Worm (Caenorhabditis elegans) whole organism, late embryonic: ENCODE measurements around the gene F35B12.10.
A peak's percentile ranks its signal among the peaks of the same experiment; 100 is the strongest.

Experiments used
- C08G9.2 ChIP-seq: sonication (generic microtip); optimal IDR thresholded peaks from 2 replicates; lab custom pipeline; 2016; ENCODE audit warnings: mild to moderate bottlenecking, missing genetic modification characterization, moderate library complexity, missing compliant biosample characterization
- F13H6.1 ChIP-seq: sonication (generic microtip); optimal IDR thresholded peaks from 2 replicates; lab custom pipeline; 2016; ENCODE audit warnings: missing genetic modification characterization, missing compliant biosample characterization
- K02D7.2 ChIP-seq: sonication (generic microtip); optimal IDR thresholded peaks from 2 replicates; lab custom pipeline; 2017; ENCODE audit warnings: mild to moderate bottlenecking, missing genetic modification characterization, missing compliant biosample characterization
- K09A11.1 ChIP-seq: sonication (generic microtip); optimal IDR thresholded peaks from 2 replicates; lab custom pipeline; 2017; ENCODE audit warnings: antibody characterized with exemption, mild to moderate bottlenecking, missing genetic modification characterization, missing compliant biosample characterization; ENCODE audit not compliant: insufficient read depth
- Y22D7AL.16 ChIP-seq: sonication (generic microtip); optimal IDR thresholded peaks from 2 replicates; lab custom pipeline; 2016; ENCODE audit warnings: missing genetic modification characterization, missing compliant biosample characterization
- ahr-1 ChIP-seq: sonication (generic microtip); optimal IDR thresholded peaks from 2 replicates; lab custom pipeline; 2016; ENCODE audit warnings: missing genetic modification characterization, missing compliant biosample characterization
- ama-1 ChIP-seq: fragments of 150-350 bp; optimal IDR thresholded peaks from 2 replicates; lab custom pipeline; 2014
- ceh-14 ChIP-seq: sonication (generic microtip); optimal IDR thresholded peaks from 2 replicates; lab custom pipeline; 2016; ENCODE audit warnings: missing genotype, missing genetic modification characterization, missing compliant biosample characterization
- ceh-2 ChIP-seq: sonication (generic microtip); optimal IDR thresholded peaks from 2 replicates; lab custom pipeline; 2016; ENCODE audit warnings: missing genotype, missing genetic modification characterization, missing compliant biosample characterization
- ceh-34 ChIP-seq: sonication (generic microtip); optimal IDR thresholded peaks from 2 replicates; lab custom pipeline; 2016; ENCODE audit warnings: mild to moderate bottlenecking, missing genetic modification characterization, missing compliant biosample characterization
- ceh-45 ChIP-seq: fragments of 200-800 bp; sonication (Bioruptor generic); IDR thresholded peaks from 2 replicates; pipeline ENCODE4 v1.3.6; 2022; ENCODE audit warnings: missing genetic modification reagents, missing genetic modification characterization, missing compliant biosample characterization
- ceh-6 ChIP-seq: fragments of 200-800 bp; sonication (Bioruptor generic); optimal IDR thresholded peaks from 2 replicates; lab custom pipeline; 2018; ENCODE audit warnings: mild to moderate bottlenecking, missing genetic modification characterization, missing compliant biosample characterization
- che-1 ChIP-seq: sonication (generic microtip); optimal IDR thresholded peaks from 2 replicates; lab custom pipeline; 2016; ENCODE audit warnings: mild to moderate bottlenecking, missing genetic modification characterization, missing compliant biosample characterization
- dmd-4 ChIP-seq: sonication (generic microtip); optimal IDR thresholded peaks from 2 replicates; lab custom pipeline; 2016; ENCODE audit warnings: borderline replicate concordance, missing genetic modification characterization, missing compliant biosample characterization
- dve-1 ChIP-seq: sonication (generic microtip); optimal IDR thresholded peaks from 2 replicates; lab custom pipeline; 2017; ENCODE audit warnings: antibody characterized with exemption, mild to moderate bottlenecking, missing genetic modification characterization, missing compliant biosample characterization
- elt-2 ChIP-seq: sonication (generic microtip); optimal IDR thresholded peaks from 2 replicates; lab custom pipeline; 2016; ENCODE audit warnings: missing genetic modification reagents, missing genetic modification characterization, missing compliant biosample characterization
- elt-4 ChIP-seq: sonication (generic microtip); optimal IDR thresholded peaks from 2 replicates; lab custom pipeline; 2016; ENCODE audit warnings: missing genetic modification characterization, missing compliant biosample characterization
- eyg-1 ChIP-seq: sonication (generic microtip); optimal IDR thresholded peaks from 2 replicates; lab custom pipeline; 2016; ENCODE audit warnings: missing genotype, missing genetic modification characterization, missing compliant biosample characterization
- fkh-10 ChIP-seq: fragments of 150-350 bp; optimal IDR thresholded peaks from 2 replicates; lab custom pipeline; 2014; ENCODE audit warnings: missing biosample characterization, missing genetic modification reagents, missing genetic modification characterization
- fkh-6 ChIP-seq: sonication (generic microtip); optimal IDR thresholded peaks from 2 replicates; lab custom pipeline; 2016; ENCODE audit warnings: missing genetic modification characterization, missing compliant biosample characterization
- gmeb-2 ChIP-seq: sonication (generic microtip); optimal IDR thresholded peaks from 2 replicates; lab custom pipeline; 2016; ENCODE audit warnings: missing genetic modification characterization, inconsistent platforms, missing compliant biosample characterization
- hlh-15 ChIP-seq: sonication (generic microtip); optimal IDR thresholded peaks from 2 replicates; lab custom pipeline; 2016; ENCODE audit warnings: missing genetic modification characterization, missing compliant biosample characterization
- hlh-30 ChIP-seq: sonication (generic microtip); optimal IDR thresholded peaks from 2 replicates; lab custom pipeline; 2017; ENCODE audit warnings: antibody characterized with exemption, missing genetic modification characterization, missing compliant biosample characterization; ENCODE audit not compliant: insufficient read depth
- hlh-8 ChIP-seq: sonication (generic microtip); optimal IDR thresholded peaks from 2 replicates; lab custom pipeline; 2016; ENCODE audit warnings: missing genotype, missing genetic modification characterization, missing compliant biosample characterization
- lim-6 ChIP-seq: sonication (generic microtip); optimal IDR thresholded peaks from 2 replicates; lab custom pipeline; 2016; ENCODE audit warnings: missing genetic modification characterization, missing compliant biosample characterization
- madf-2 ChIP-seq: sonication (generic microtip); optimal IDR thresholded peaks from 2 replicates; lab custom pipeline; 2017; ENCODE audit warnings: missing genetic modification characterization, missing compliant biosample characterization
- mec-3 ChIP-seq: sonication (generic microtip); optimal IDR thresholded peaks from 2 replicates; lab custom pipeline; 2016; ENCODE audit warnings: borderline replicate concordance, missing genetic modification characterization, missing compliant biosample characterization
- nfya-1 ChIP-seq: sonication (generic microtip); optimal IDR thresholded peaks from 2 replicates; lab custom pipeline; 2017; ENCODE audit warnings: missing genetic modification characterization, mild to moderate bottlenecking, missing compliant biosample characterization, antibody characterized with exemption, moderate library complexity
- nhr-11 ChIP-seq: fragments of 150-350 bp; optimal IDR thresholded peaks from 2 replicates; lab custom pipeline; 2014; ENCODE audit warnings: missing biosample characterization, missing genetic modification characterization
- nhr-232 ChIP-seq: sonication (generic microtip); optimal IDR thresholded peaks from 2 replicates; lab custom pipeline; 2016; ENCODE audit warnings: missing genetic modification characterization, missing compliant biosample characterization
- pha-2 ChIP-seq: sonication (generic microtip); optimal IDR thresholded peaks from 2 replicates; lab custom pipeline; 2017; ENCODE audit warnings: mild to moderate bottlenecking, missing genetic modification characterization, missing compliant biosample characterization
- pha-4 ChIP-seq: fragments of 150-350 bp; optimal IDR thresholded peaks from 2 replicates; lab custom pipeline; 2018; ENCODE audit warnings: missing biosample characterization, missing genetic modification reagents, missing genetic modification characterization
- ref-2 ChIP-seq: sonication (generic microtip); optimal IDR thresholded peaks from 2 replicates; lab custom pipeline; 2016; ENCODE audit warnings: missing genetic modification characterization, missing compliant biosample characterization
- sdc-2 ChIP-seq: sonication (generic microtip); optimal IDR thresholded peaks from 2 replicates; lab custom pipeline; 2016; ENCODE audit warnings: missing genotype, missing genetic modification characterization, missing compliant biosample characterization
- sox-2 ChIP-seq: fragments of 200-800 bp; sonication (Bioruptor generic); IDR thresholded peaks from 2 replicates; pipeline ENCODE4 v1.3.6; 2022; ENCODE audit warnings: missing genetic modification reagents, missing genetic modification characterization, missing compliant biosample characterization
- syd-9 ChIP-seq: sonication (generic microtip); optimal IDR thresholded peaks from 2 replicates; lab custom pipeline; 2016; ENCODE audit warnings: mild to moderate bottlenecking, missing genetic modification characterization, moderate library complexity, missing compliant biosample characterization
- unc-3 ChIP-seq, 2 experiments: fragments of 200-800 bp in 1 of 2; sonication (Bioruptor generic) in 1 of 2; sonication (generic microtip) in 1 of 2; conservative IDR thresholded peaks in 1 of 2; optimal IDR thresholded peaks in 1 of 2; 2 replicates each; pipeline versions ENCODE4 v1.3.6 to Lab custom; 2016 to 2022; ENCODE audit warnings: missing compliant biosample characterization in 2 of 2, missing genetic modification characterization in 2 of 2, missing genetic modification reagents in 1 of 2
- unc-42 ChIP-seq: sonication (generic microtip); optimal IDR thresholded peaks from 2 replicates; lab custom pipeline; 2016; ENCODE audit warnings: missing genotype, missing genetic modification characterization, missing compliant biosample characterization
- unc-55 ChIP-seq: sonication (generic microtip); optimal IDR thresholded peaks from 2 replicates; lab custom pipeline; 2017; ENCODE audit warnings: missing biosample characterization, missing genetic modification reagents, missing genetic modification characterization

The F35B12.10 gene

ce11 chrV:11629222-11630026, at the start of gene F35B12.10:
TSS of gene F35B12.10 (minus strand) at chrV:11629272.
- TF ChIP-seq fkh-6 (no peak), nhr-11 (tag; lab: Kevin White, UChicago) (no peak), elt-2 (peak; percentile 69)

ce11 chrV:11677494-11677893, 48.4 kb upstream of the F35B12.10 start:
- TF ChIP-seq unc-55 (GFP tag; lab: Kevin White, UChicago), result peak; percentile 24
- no peak for TF ChIP-seq che-1 (tag; lab: Kevin White, UChicago)

ce11 chrV:11677030-11677429, 48.0 kb upstream of the F35B12.10 start:
- TF ChIP-seq K02D7.2 (tag; lab: Kevin White, UChicago) (no peak), nfya-1 (tag; lab: Kevin White, UChicago) (peak; percentile 61)

ce11 chrV:11676498-11676897, 47.4 kb upstream of the F35B12.10 start:
- TF ChIP-seq hlh-15 (tag; lab: Kevin White, UChicago), result no peak
- TF ChIP-seq mec-3 (tag; lab: Kevin White, UChicago), result no peak
- no peak for TF ChIP-seq sdc-2 (tag; lab: Kevin White, UChicago)
- no peak for TF ChIP-seq nhr-232 (tag; lab: Kevin White, UChicago)
- TF ChIP-seq ceh-45 (GFP tag; lab: Robert Waterston, UW), result no peak
- TF ChIP-seq dmd-4 (tag; lab: Kevin White, UChicago), result no peak
- no peak for TF ChIP-seq dve-1 (tag; lab: Kevin White, UChicago)
- no peak for TF ChIP-seq sox-2 (GFP tag; lab: Robert Waterston, UW)
- TF ChIP-seq hlh-30 (tag; lab: Kevin White, UChicago), result no peak
- no peak for TF ChIP-seq hlh-8
- TF ChIP-seq elt-4 (tag; lab: Kevin White, UChicago), result no peak
- no peak for TF ChIP-seq fkh-10 (GFP tag; lab: Kevin White, UChicago)
- no peak for TF ChIP-seq ref-2 (tag; lab: Kevin White, UChicago)
- no peak for TF ChIP-seq unc-42 (tag; lab: Kevin White, UChicago)
- TF ChIP-seq ceh-34 (tag; lab: Kevin White, UChicago), result no peak
- TF ChIP-seq madf-2 (tag; lab: Kevin White, UChicago), result no peak
- TF ChIP-seq C08G9.2, result no peak
- TF ChIP-seq ceh-6 (GFP tag; lab: Kevin White, UChicago), result no peak

ce11 chrV:11675638-11676037, 46.6 kb upstream of the F35B12.10 start, which contains the start of gene ape-1:
TSS of gene ape-1 (plus strand) at chrV:11675938.
- TF ChIP-seq ceh-14 (tag; lab: Kevin White, UChicago) (no peak), K09A11.1 (tag; lab: Kevin White, UChicago) (no peak), pha-2 (tag; lab: Kevin White, UChicago) (no peak), ahr-1 (tag; lab: Kevin White, UChicago) (no peak), eyg-1 (tag; lab: Kevin White, UChicago) (no peak), fkh-10 (GFP tag; lab: Kevin White, UChicago) (no peak), F13H6.1 (tag; lab: Kevin White, UChicago) (no peak), ceh-45 (GFP tag; lab: Robert Waterston, UW) (no peak), unc-3 (GFP tag; conservative IDR thresholded peaks at IDR 0.05; lab: Robert Waterston, UW) (no peak), unc-3 (tag; optimal IDR thresholded peaks at IDR 0.05; lab: Kevin White, UChicago) (no peak), pha-4 (no peak), hlh-15 (tag; lab: Kevin White, UChicago) (no peak), lim-6 (no peak), Y22D7AL.16 (tag; lab: Kevin White, UChicago) (no peak), ama-1 (lab: Kevin White, UChicago) (no peak), gmeb-2 (tag; lab: Kevin White, UChicago) (no peak), syd-9 (tag; lab: Kevin White, UChicago) (no peak), ceh-2 (no peak)
